Fruit fly (Drosophila melanogaster): ENCODE results near the gene Toll-6.

DNA sequence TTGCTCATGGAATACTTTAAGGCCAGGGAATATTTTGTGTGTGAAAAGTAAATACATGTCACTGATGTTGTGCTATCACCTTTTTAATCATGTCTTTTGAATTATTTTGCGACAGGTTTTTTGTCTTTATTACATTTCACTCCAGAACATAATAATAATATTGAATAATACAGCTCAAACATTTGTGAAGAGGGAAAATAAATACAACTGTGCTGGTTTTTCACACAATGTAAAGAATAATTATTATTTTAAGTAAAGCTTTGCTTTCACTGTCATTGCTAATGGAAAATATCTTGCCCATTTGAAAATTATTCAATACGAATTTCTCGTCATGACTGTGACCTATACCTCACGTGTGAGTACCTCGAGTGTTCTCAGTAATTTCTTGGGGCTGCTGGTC, 37.8 kb upstream of the Toll-6 start, which contains the start of gene Best4:
- TF ChIP-seq Lpt (GFP tag; optimal IDR thresholded peaks at IDR 0.05) (no peak), CG32006 (GFP tag; optimal IDR thresholded peaks at IDR 0.05) (no peak), spab (GFP tag; optimal IDR thresholded peaks at IDR 0.05) (no peak), fd59A (GFP tag; optimal IDR thresholded peaks at IDR 0.05) (no peak), CG8119 (GFP tag; IDR thresholded peaks at IDR 0.05) (no peak), Eip78C (GFP tag) (no peak), CG6808 (GFP tag; optimal IDR thresholded peaks at IDR 0.05) (no peak), CG31627 (GFP tag; optimal IDR thresholded peaks at IDR 0.05) (no peak), CG11294 (GFP tag; IDR thresholded peaks at IDR 0.05) (no peak), CG1621 (tag; optimal IDR thresholded peaks at IDR 0.05) (no peak), esn (GFP tag; optimal IDR thresholded peaks at IDR 0.05) (no peak), Hr4 (GFP tag; optimal IDR thresholded peaks at IDR 0.05) (no peak), Sox14 (GFP tag; optimal IDR thresholded peaks at IDR 0.05) (no peak)

Measured in whole organism, prepupa.